Worm (Caenorhabditis elegans) whole organism, late embryonic: Measurements from ENCODE around the gene sdz-36.

Experiments
- F13H6.1 ChIP-seq: sonication (generic microtip); optimal IDR thresholded peaks from 2 replicates; lab custom pipeline; 2016; ENCODE audit warnings: missing genetic modification characterization, missing compliant biosample characterization
- pqm-1 ChIP-seq: sonication (generic microtip); optimal IDR thresholded peaks from 2 replicates; lab custom pipeline; 2016; ENCODE audit warnings: missing genetic modification characterization, missing compliant biosample characterization

DNA sequence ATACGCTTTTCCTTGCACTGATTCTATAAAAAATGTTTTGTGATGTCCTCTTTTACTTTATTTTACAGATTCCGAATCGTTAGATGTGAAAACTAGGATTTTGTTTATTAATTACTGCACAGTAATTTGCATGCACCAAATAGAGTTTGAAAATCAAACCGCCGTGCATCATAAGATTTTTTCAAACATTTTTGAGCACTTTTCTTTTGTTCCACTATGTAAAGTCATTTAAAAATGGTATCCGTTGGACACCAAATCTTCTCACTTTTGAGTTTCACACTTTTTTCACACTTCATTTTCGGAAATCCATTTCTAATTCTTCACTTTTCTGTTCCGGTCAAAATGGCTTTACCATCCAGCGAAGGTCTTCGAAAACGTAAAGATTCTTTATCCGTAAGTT is 47.6 kb upstream of the sdz-36 start, which contains the start of gene degl-2:
- no peak for TF ChIP-seq pqm-1
- TF ChIP-seq F13H6.1 (tag; lab: Kevin White, UChicago): no peak
